Worm (Caenorhabditis elegans) whole organism, L4/young adult: ENCODE data around the gene R13A5.11.
"Not testable (repeated sequence)": the region's sequence is repeated elsewhere in the genome, so short reads cannot be mapped to it uniquely, and the experiment has no call there.

ENCODE experiments used
- W03F9.2 ChIP-seq: fragments of 150-350 bp; optimal IDR thresholded peaks from 2 replicates; lab custom pipeline; 2014; ENCODE audit warnings: missing biosample characterization, missing genetic modification characterization
- dao-5 ChIP-seq: sonication (generic microtip); optimal IDR thresholded peaks from 2 replicates; lab custom pipeline; 2016; ENCODE audit warnings: missing genotype, missing genetic modification characterization, moderate library complexity, missing compliant biosample characterization

ce11 chrIII:7594482-7594881, 1.3 kb upstream of the R13A5.11 start, which contains the start of gene Y80D4G.2:
- TF ChIP-seq W03F9.2, dao-5 (tag; lab: Kevin White, UChicago): not testable (repeated sequence)
